Worm (Caenorhabditis elegans) whole organism, L4 larva: ENCODE results near the gene col-161.

Source experiments
- F26F4.8 ChIP-seq: fragments of 200-800 bp; sonication (Bioruptor generic); conservative IDR thresholded peaks from 2 replicates; pipeline ENCODE4 v1.3.6; 2022; ENCODE audit warnings: missing genetic modification characterization, missing compliant biosample characterization
- F37D6.2 ChIP-seq: sonication (generic microtip); optimal IDR thresholded peaks from 2 replicates; lab custom pipeline; 2016; ENCODE audit warnings: mild to moderate bottlenecking, missing genetic modification characterization, missing compliant biosample characterization
- R02D3.7 ChIP-seq: fragments of 150-350 bp; sonication (generic microtip); optimal IDR thresholded peaks from 3 replicates; lab custom pipeline; 2014; ENCODE audit warnings: missing biosample characterization, missing genetic modification characterization
- Y48G9A.11 ChIP-seq: fragments of 200-800 bp; sonication (Bioruptor generic); IDR thresholded peaks from 2 replicates; pipeline ENCODE4 v1.3.6; 2022; ENCODE audit warnings: missing genetic modification reagents, missing genetic modification characterization, missing compliant biosample characterization
- Y75B8A.6 ChIP-seq: fragments of 200-800 bp; sonication (Bioruptor generic); IDR thresholded peaks from 2 replicates; pipeline ENCODE4 v1.3.6; 2022; ENCODE audit warnings: missing genetic modification reagents, missing genetic modification characterization, missing compliant biosample characterization
- aha-1 ChIP-seq: fragments of 150-350 bp; peaks from one replicate; lab custom pipeline; 2014; ENCODE audit warnings: missing biosample characterization, missing genetic modification characterization
- ceh-20 ChIP-seq: fragments of 200-800 bp; sonication (Bioruptor generic); IDR thresholded peaks from 2 replicates; pipeline ENCODE4 v1.3.6; 2022; ENCODE audit warnings: missing genetic modification reagents, missing genetic modification characterization, missing compliant biosample characterization
- ceh-44 ChIP-seq: fragments of 200-800 bp; sonication (Bioruptor generic); IDR thresholded peaks from 2 replicates; pipeline ENCODE4 v1.3.6; 2022; ENCODE audit warnings: missing genetic modification reagents, missing genetic modification characterization, missing compliant biosample characterization
- ctbp-1 ChIP-seq: fragments of 200-800 bp; sonication (Bioruptor generic); IDR thresholded peaks from 2 replicates; pipeline ENCODE4 v1.3.6; 2022; ENCODE audit warnings: missing genetic modification reagents, missing genetic modification characterization, missing compliant biosample characterization
- dmd-8 ChIP-seq: fragments of 200-800 bp; sonication (Bioruptor generic); IDR thresholded peaks from 2 replicates; pipeline ENCODE4 v1.3.6; 2022; ENCODE audit warnings: missing genetic modification characterization, missing compliant biosample characterization
- fkh-10 ChIP-seq: fragments of 150-350 bp; optimal IDR thresholded peaks from 2 replicates; lab custom pipeline; 2014; ENCODE audit warnings: missing biosample characterization, missing genetic modification reagents, missing genetic modification characterization
- fos-1 ChIP-seq: fragments of 150-350 bp; optimal IDR thresholded peaks from 2 replicates; lab custom pipeline; 2014; ENCODE audit warnings: missing biosample characterization, missing genetic modification characterization
- hlh-11 ChIP-seq: fragments of 200-800 bp; sonication (Bioruptor generic); optimal IDR thresholded peaks from 2 replicates; lab custom pipeline; 2018; ENCODE audit warnings: mild to moderate bottlenecking, missing genetic modification characterization, missing compliant biosample characterization
- lin-13 ChIP-seq: fragments of 150-350 bp; optimal IDR thresholded peaks from 2 replicates; lab custom pipeline; 2014; ENCODE audit warnings: missing biosample characterization, missing genetic modification reagents, missing genetic modification characterization
- lin-15B ChIP-seq: fragments of 150-350 bp; sonication (generic microtip); optimal IDR thresholded peaks from 3 replicates; lab custom pipeline; 2014; ENCODE audit warnings: missing biosample characterization, missing genetic modification characterization
- lsy-2 ChIP-seq, 2 experiments: fragments of 150-350 bp in 1 of 2; sonication (generic microtip) in 1 of 2; optimal IDR thresholded peaks; 2 replicates each; lab custom pipeline; 2014 to 2017; ENCODE audit warnings: missing biosample characterization in 2 of 2, missing genetic modification characterization in 2 of 2
- madf-5 ChIP-seq, 2 experiments: fragments of 200-800 bp; sonication (Bioruptor generic); IDR thresholded peaks; 2 replicates each; pipeline ENCODE4 v1.3.6; 2022; ENCODE audit warnings: missing compliant biosample characterization in 2 of 2, missing genetic modification characterization in 2 of 2
- mdl-1 ChIP-seq, 2 experiments: fragments of 150-350 bp in 1 of 2; sonication (generic microtip) in 1 of 2; optimal IDR thresholded peaks; 2 replicates each; lab custom pipeline; 2014 to 2017; ENCODE audit warnings: missing biosample characterization in 2 of 2, missing genetic modification characterization in 2 of 2
- mep-1 ChIP-seq: fragments of 150-350 bp; sonication (generic microtip); optimal IDR thresholded peaks from 3 replicates; lab custom pipeline; 2014; ENCODE audit warnings: missing biosample characterization, missing genetic modification characterization
- mxl-3 ChIP-seq: fragments of 200-800 bp; sonication (Bioruptor generic); optimal IDR thresholded peaks from 2 replicates; lab custom pipeline; 2018; ENCODE audit warnings: mild to moderate bottlenecking, missing genetic modification characterization, missing compliant biosample characterization
- nhr-25 ChIP-seq: sonication (generic microtip); optimal IDR thresholded peaks from 2 replicates; lab custom pipeline; 2017; ENCODE audit warnings: missing genetic modification characterization, mild to moderate bottlenecking, missing compliant biosample characterization, antibody characterized with exemption, moderate library complexity, borderline replicate concordance; ENCODE audit not compliant: insufficient read depth
- nhr-28 ChIP-seq: fragments of 150-350 bp; optimal IDR thresholded peaks from 2 replicates; lab custom pipeline; 2014; ENCODE audit warnings: missing biosample characterization, missing genetic modification characterization
- nhr-42 ChIP-seq: fragments of 200-800 bp; sonication (Bioruptor generic); IDR thresholded peaks from 2 replicates; pipeline ENCODE4 v1.3.6; 2022; ENCODE audit warnings: missing genetic modification characterization, missing compliant biosample characterization
- pqm-1 ChIP-seq: sonication (generic microtip); optimal IDR thresholded peaks from 2 replicates; lab custom pipeline; 2017; ENCODE audit warnings: missing biosample characterization, missing genetic modification characterization
- skn-1 ChIP-seq: fragments of 150-350 bp; optimal IDR thresholded peaks from 2 replicates; lab custom pipeline; 2014; ENCODE audit warnings: missing biosample characterization, missing genetic modification characterization
- unc-62 ChIP-seq, 3 experiments: fragments of 150-350 bp in 1 of 3; sonication (generic microtip); optimal IDR thresholded peaks in 2 of 3; peaks in 1 of 3; 1 replicate in 1 of 3; 2 replicates in 2 of 3; lab custom pipeline; 2014 to 2017; ENCODE audit warnings: missing biosample characterization in 3 of 3, missing genetic modification characterization in 3 of 3, missing genetic modification reagents in 3 of 3, missing genotype in 1 of 3

Gene col-161

DNA sequence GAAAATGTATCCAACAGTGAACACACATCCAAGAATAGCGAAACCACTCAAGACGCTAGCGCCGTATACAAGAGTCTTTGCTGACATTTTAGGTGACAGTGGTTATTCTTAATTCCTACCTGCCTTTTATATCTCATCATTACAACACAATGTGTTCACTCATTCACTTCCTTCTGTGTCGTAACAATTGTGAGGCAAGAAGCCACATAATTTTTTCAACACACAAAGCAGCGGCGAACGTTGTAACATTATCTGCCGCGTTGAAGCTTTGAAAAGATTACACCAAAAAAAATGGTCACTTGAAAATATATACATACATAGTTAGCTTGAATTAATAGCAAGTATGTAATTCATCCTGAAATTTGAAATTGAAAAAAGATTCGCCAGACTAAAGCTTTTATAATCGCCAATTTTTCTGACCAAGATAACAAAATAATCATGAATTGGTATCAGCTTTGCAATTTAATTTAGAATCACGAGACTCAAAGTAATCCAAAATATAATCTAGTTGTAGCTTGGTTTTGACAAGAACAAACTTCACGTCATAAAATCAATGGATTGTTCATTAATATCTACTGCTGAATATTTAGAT lies at the start of gene col-161, which contains the start of gene srh-18:
col-161 (minus strand) TSS at position 101 of the 592 bp plus-strand sequence.
srh-18 (plus strand) TSS at position 542 of the 592 bp plus-strand sequence.
- TF ChIP-seq nhr-42 (no peak), aha-1 (tag; lab: Kevin White, UChicago) (peak; percentile 33)

DNA sequence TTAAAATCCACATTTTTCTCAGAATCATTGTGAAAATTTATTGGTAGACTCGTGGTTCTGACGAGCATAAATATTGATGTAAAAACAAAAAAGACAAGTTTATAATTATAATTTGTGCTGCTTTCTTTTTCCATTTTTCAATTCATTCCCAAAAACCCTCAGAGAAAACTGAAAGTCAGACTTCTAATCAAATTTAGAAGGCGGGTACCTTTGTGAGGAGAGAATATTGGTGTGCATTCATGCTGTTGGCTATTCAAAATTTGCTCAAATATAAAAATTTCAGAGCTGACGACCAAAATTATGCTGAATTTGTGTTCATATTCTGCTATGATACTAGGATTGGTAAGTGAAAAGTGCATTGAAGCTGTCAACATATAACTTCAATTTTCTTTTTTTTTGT lies 49.2 kb upstream of the col-161 start, which contains the start of gene srx-125:
srx-125 (plus strand) TSS at position 301 of the 400 bp plus-strand sequence.
- no peak for TF ChIP-seq aha-1 (tag; lab: Kevin White, UChicago)
- no peak for TF ChIP-seq pqm-1
- TF ChIP-seq lin-13 (GFP tag; lab: Kevin White, UChicago), result no peak
- TF ChIP-seq fos-1, result no peak
- TF ChIP-seq madf-5 (GFP tag; IDR thresholded peaks at IDR 0.05; lab: Robert Waterston, UW), result no peak
- TF ChIP-seq unc-62 (GFP tag; optimal IDR thresholded peaks at IDR 0.05 in 1 of 2; lab: Kevin White, UChicago), result peak in 1 of 2 experiments; percentile 46
- no peak for TF ChIP-seq unc-62 (tag; optimal IDR thresholded peaks at IDR 0.05; lab: Kevin White, UChicago)
- TF ChIP-seq Y48G9A.11, result no peak
- TF ChIP-seq Y75B8A.6 (GFP tag; lab: Robert Waterston, UW), result no peak

DNA sequence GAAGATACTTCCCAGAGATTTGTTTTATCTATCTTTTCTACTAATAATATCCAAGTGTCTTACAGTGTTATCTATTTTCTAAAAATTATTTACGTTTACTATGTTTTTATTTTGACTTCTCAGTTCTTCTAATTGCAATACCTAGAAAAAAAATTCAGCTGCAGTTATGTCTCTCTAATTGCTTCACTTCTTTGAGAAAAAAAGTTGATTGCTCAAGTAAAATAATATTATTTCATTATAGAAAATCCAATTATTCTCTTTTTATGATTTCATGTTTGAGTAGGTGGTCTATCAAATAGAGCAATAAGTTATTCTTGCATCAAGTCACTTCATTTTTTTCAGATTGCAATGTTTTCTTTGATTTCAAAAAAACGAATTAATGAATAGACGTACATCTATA lies 48.7 kb upstream of the col-161 start:
- no peak for TF ChIP-seq dmd-8 (GFP tag; lab: Robert Waterston, UW)
- TF ChIP-seq fkh-10 (GFP tag; lab: Kevin White, UChicago), result peak; percentile 37

DNA sequence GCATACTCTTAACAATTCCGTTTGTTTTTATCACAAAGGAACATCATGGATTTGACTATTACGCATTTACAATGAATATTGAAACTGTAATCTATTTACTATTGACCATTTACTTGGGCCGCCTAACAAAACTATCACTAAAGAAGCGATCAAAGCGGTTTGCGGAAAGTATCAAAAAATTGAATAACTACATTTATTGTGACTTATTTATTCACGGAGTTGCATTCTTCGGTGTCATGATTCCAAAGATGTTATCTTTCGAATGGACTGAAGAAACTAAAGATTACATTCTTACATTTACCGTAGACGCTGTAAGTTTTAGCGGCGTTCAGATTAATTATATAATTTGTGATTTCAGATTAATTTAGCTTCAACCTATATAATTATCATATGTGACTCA lies 46.4 kb upstream of the col-161 start:
- no peak for TF ChIP-seq ceh-44 (GFP tag; lab: Robert Waterston, UW)
- TF ChIP-seq hlh-11 (tag; lab: Kevin White, UChicago), result no peak
- TF ChIP-seq skn-1 (tag; lab: Kevin White, UChicago), result no peak
- no peak for TF ChIP-seq ceh-20 (GFP tag; lab: Robert Waterston, UW)
- TF ChIP-seq unc-62 (GFP tag; optimal IDR thresholded peaks at IDR 0.05 in 1 of 2; lab: Kevin White, UChicago), result peak in 1 of 2 experiments; percentile 92
- TF ChIP-seq unc-62 (tag; optimal IDR thresholded peaks at IDR 0.05; lab: Kevin White, UChicago), result no peak

DNA sequence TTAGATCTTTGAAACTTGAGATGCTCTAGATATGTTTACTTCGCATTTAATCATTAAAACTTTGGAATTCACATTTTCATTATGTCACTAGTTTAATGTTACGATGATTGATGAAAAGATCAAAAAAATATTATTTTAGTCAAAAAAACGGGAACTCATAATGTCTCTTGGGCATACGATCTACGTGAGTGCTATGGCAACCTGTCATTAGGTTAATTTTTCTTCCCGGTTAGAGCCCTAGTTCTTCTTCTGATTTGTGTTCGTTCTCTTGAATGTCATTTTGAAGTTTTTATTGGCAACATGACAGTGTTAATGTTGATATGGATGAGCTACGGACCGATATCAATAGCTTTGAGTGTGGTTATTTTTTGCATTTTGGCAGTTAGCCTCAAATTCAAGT lies 45.6 kb upstream of the col-161 start, which contains the start of gene srg-46:
srg-46 (plus strand) TSS at position 301 of the 400 bp plus-strand sequence.
- TF ChIP-seq aha-1 (tag; lab: Kevin White, UChicago) (peak; percentile 31), lin-15B (tag; lab: Kevin White, UChicago) (no peak)

DNA sequence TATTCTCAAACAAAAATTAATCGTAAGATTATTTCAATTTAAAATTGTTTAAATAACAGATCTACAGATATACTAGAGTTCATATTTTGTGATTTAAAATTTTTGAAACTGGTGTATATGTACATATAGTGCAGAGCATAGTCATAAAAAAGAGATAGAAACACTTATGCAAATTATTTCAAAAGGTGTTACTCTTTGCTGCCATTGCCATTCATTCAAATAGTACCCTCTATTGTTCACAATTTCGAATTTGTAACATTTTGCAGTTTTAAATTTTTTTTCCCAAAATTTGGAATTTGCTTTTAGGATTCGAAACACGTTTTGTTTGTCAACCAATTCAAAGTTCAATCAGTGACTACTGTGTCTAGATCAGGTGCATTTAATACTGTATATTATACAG lies 42.4 kb upstream of the col-161 start, which contains the start of gene F32H5.4:
F32H5.4 (plus strand) TSS at position 301 of the 400 bp plus-strand sequence.
- no peak for TF ChIP-seq skn-1 (tag; lab: Kevin White, UChicago)
- TF ChIP-seq R02D3.7 (tag; lab: Kevin White, UChicago), result no peak

DNA sequence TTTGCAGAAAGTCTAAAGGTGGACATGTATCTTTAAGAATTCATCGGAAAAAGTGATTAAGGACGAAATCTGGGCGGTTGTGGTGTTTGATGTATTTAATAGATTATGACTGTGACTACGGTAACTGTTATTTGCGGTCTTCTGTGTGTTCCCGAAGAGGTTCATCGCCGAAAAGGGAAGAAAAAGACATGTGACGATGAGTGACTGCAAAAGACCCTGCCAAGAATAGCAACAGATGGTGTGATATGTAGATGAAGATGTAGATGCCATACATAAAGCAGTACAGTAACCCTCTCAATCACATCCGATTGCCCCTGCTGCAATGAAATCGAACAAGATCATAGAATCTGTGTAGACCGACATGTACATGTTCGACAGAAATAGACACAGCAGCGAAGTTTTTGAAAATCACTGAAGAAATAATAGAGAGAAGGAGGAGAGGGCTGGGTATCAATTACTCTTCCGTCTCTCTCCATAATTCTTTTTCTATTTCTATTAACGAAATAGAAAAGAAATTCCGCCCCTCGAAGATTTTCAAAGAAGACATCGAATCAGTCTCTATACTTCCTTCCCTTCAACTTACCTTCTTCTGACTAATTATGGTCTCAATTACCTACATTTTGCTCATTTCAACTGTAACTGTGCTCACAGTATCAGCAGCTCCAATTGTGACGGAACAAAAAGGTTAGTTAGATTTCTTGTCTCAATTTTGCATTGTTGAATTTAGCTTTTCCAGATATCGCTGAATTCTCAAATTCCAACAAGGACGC lies 41.2 kb upstream of the col-161 start, which contains the start of gene F32H5.3:
F32H5.3 (plus strand) TSS at position 513 of the 770 bp plus-strand sequence.
- TF ChIP-seq lsy-2 (tag; optimal IDR thresholded peaks at IDR 0.05; lab: Kevin White, UChicago) (peak in 1 of 2 experiments; percentile 37), nhr-25 (tag; lab: Kevin White, UChicago) (peak; percentile 0), mep-1 (tag; lab: Kevin White, UChicago) (no peak), nhr-28 (tag; lab: Kevin White, UChicago) (peak; percentile 63), F37D6.2 (tag; lab: Kevin White, UChicago) (no peak), unc-62 (GFP tag; optimal IDR thresholded peaks at IDR 0.05 in 1 of 2; lab: Kevin White, UChicago) (peak in 1 of 2 experiments; percentile 97), unc-62 (tag; optimal IDR thresholded peaks at IDR 0.05; lab: Kevin White, UChicago) (no peak), F26F4.8 (GFP tag; lab: Robert Waterston, UW) (no peak), mxl-3 (peak; percentile 35), ctbp-1 (GFP tag; lab: Robert Waterston, UW) (no peak), mdl-1 (tag; optimal IDR thresholded peaks at IDR 0.05; lab: Kevin White, UChicago) (peak in 1 of 2 experiments; percentile 44)
